Worm (Caenorhabditis elegans): Measurements from ENCODE around the gene sqv-8.

ce11 chrII:9619995-9620535 lies 26.7 kb upstream of the sqv-8 start:
- TF ChIP-seq nhr-10 (tag; optimal IDR thresholded peaks at IDR 0.05) (no peak), php-3 (GFP tag; IDR thresholded peaks at IDR 0.05) (no peak), hlh-30 (tag; optimal IDR thresholded peaks at IDR 0.05; ENCODE audit: insufficient read depth) (peak; percentile 34), mxl-3 (GFP tag; optimal IDR thresholded peaks at IDR 0.05) (peak; percentile 48), ceh-44 (GFP tag; IDR thresholded peaks at IDR 0.05) (no peak), lsy-2 (tag; optimal IDR thresholded peaks at IDR 0.05) (peak in 1 of 2 experiments; percentile 9), F26F4.8 (GFP tag; conservative IDR thresholded peaks at IDR 0.05) (no peak), ces-1 (GFP tag; optimal IDR thresholded peaks at IDR 0.05) (no peak), pha-4 (GFP tag; IDR thresholded peaks at IDR 0.05) (no peak), pha-4 (tag; optimal IDR thresholded peaks at IDR 0.05) (no peak), F44E2.7 (GFP tag; IDR thresholded peaks at IDR 0.05) (no peak), Y48G9A.11 (GFP tag; IDR thresholded peaks at IDR 0.05) (no peak), R02D3.7 (tag; optimal IDR thresholded peaks at IDR 0.05) (no peak), unc-130 (GFP tag; optimal IDR thresholded peaks at IDR 0.05) (no peak), unc-62 (GFP tag; optimal IDR thresholded peaks at IDR 0.05 in 1 of 2) (peak in 1 of 2 experiments; percentile 91), unc-62 (tag; optimal IDR thresholded peaks at IDR 0.05) (no peak)
